Worm (Caenorhabditis elegans): Measurements from ENCODE around the gene cya-1.

- TF ChIP-seq nhr-28 (tag; optimal IDR thresholded peaks at IDR 0.05) (no peak), snpc-4 (tag; optimal IDR thresholded peaks at IDR 0.05) (no peak), hlh-1 (tag; optimal IDR thresholded peaks at IDR 0.05) (no peak), lsy-2 (tag; optimal IDR thresholded peaks at IDR 0.05) (no peak), bed-3 (GFP tag; optimal IDR thresholded peaks at IDR 0.05) (no peak), nhr-12 (tag; optimal IDR thresholded peaks at IDR 0.05) (no peak), nhr-237 (tag; optimal IDR thresholded peaks at IDR 0.05) (no peak), unc-62 (GFP tag; optimal IDR thresholded peaks at IDR 0.05) (no peak), mep-1 (tag; optimal IDR thresholded peaks at IDR 0.05) (no peak)
Observed at ce11 chrIII:9112479-9112878, 3.4 kb upstream of the cya-1 start.
